Worm (Caenorhabditis elegans) whole organism, late embryonic: ENCODE measurements around the gene duo-1.

ENCODE experiments used
- C38D4.7 ChIP-seq: fragments of 200-800 bp; sonication (Bioruptor generic); optimal IDR thresholded peaks from 2 replicates; lab custom pipeline; 2018; ENCODE audit warnings: mild to moderate bottlenecking, missing genetic modification characterization, moderate library complexity, missing compliant biosample characterization
- K02D7.2 ChIP-seq: sonication (generic microtip); optimal IDR thresholded peaks from 2 replicates; lab custom pipeline; 2017; ENCODE audit warnings: mild to moderate bottlenecking, missing genetic modification characterization, missing compliant biosample characterization
- K09A11.1 ChIP-seq: sonication (generic microtip); optimal IDR thresholded peaks from 2 replicates; lab custom pipeline; 2017; ENCODE audit warnings: antibody characterized with exemption, mild to moderate bottlenecking, missing genetic modification characterization, missing compliant biosample characterization; ENCODE audit not compliant: insufficient read depth
- T23F11.4 ChIP-seq: fragments of 200-800 bp; sonication (Bioruptor generic); optimal IDR thresholded peaks from 2 replicates; lab custom pipeline; 2018; ENCODE audit warnings: mild to moderate bottlenecking, missing genetic modification characterization, missing compliant biosample characterization
- ahr-1 ChIP-seq: sonication (generic microtip); optimal IDR thresholded peaks from 2 replicates; lab custom pipeline; 2016; ENCODE audit warnings: missing genetic modification characterization, missing compliant biosample characterization
- ceh-19 ChIP-seq: fragments of 200-800 bp; sonication (Bioruptor generic); optimal IDR thresholded peaks from 2 replicates; lab custom pipeline; 2018; ENCODE audit warnings: mild to moderate bottlenecking, missing genetic modification characterization, missing compliant biosample characterization
- ceh-2 ChIP-seq: sonication (generic microtip); optimal IDR thresholded peaks from 2 replicates; lab custom pipeline; 2016; ENCODE audit warnings: missing genotype, missing genetic modification characterization, missing compliant biosample characterization
- ceh-24 ChIP-seq: sonication (generic microtip); optimal IDR thresholded peaks from 2 replicates; lab custom pipeline; 2016; ENCODE audit warnings: mild to moderate bottlenecking, missing genetic modification characterization, missing compliant biosample characterization
- ceh-34 ChIP-seq: sonication (generic microtip); optimal IDR thresholded peaks from 2 replicates; lab custom pipeline; 2016; ENCODE audit warnings: mild to moderate bottlenecking, missing genetic modification characterization, missing compliant biosample characterization
- ceh-48 ChIP-seq: sonication (generic microtip); optimal IDR thresholded peaks from 2 replicates; lab custom pipeline; 2016; ENCODE audit warnings: missing genetic modification characterization, inconsistent platforms, missing compliant biosample characterization
- ceh-6 ChIP-seq: fragments of 200-800 bp; sonication (Bioruptor generic); optimal IDR thresholded peaks from 2 replicates; lab custom pipeline; 2018; ENCODE audit warnings: mild to moderate bottlenecking, missing genetic modification characterization, missing compliant biosample characterization
- ceh-9 ChIP-seq: sonication (generic microtip); optimal IDR thresholded peaks from 2 replicates; lab custom pipeline; 2016; ENCODE audit warnings: mild to moderate bottlenecking, missing genetic modification characterization, inconsistent platforms, missing compliant biosample characterization
- che-1 ChIP-seq: sonication (generic microtip); optimal IDR thresholded peaks from 2 replicates; lab custom pipeline; 2016; ENCODE audit warnings: mild to moderate bottlenecking, missing genetic modification characterization, missing compliant biosample characterization
- dmd-4 ChIP-seq: sonication (generic microtip); optimal IDR thresholded peaks from 2 replicates; lab custom pipeline; 2016; ENCODE audit warnings: borderline replicate concordance, missing genetic modification characterization, missing compliant biosample characterization
- elt-2 ChIP-seq: sonication (generic microtip); optimal IDR thresholded peaks from 2 replicates; lab custom pipeline; 2016; ENCODE audit warnings: missing genetic modification reagents, missing genetic modification characterization, missing compliant biosample characterization
- elt-4 ChIP-seq: sonication (generic microtip); optimal IDR thresholded peaks from 2 replicates; lab custom pipeline; 2016; ENCODE audit warnings: missing genetic modification characterization, missing compliant biosample characterization
- ets-4 ChIP-seq: sonication (generic microtip); optimal IDR thresholded peaks from 2 replicates; lab custom pipeline; 2016; ENCODE audit warnings: missing genetic modification characterization, missing compliant biosample characterization
- eyg-1 ChIP-seq: sonication (generic microtip); optimal IDR thresholded peaks from 2 replicates; lab custom pipeline; 2016; ENCODE audit warnings: missing genotype, missing genetic modification characterization, missing compliant biosample characterization
- gmeb-2 ChIP-seq: sonication (generic microtip); optimal IDR thresholded peaks from 2 replicates; lab custom pipeline; 2016; ENCODE audit warnings: missing genetic modification characterization, inconsistent platforms, missing compliant biosample characterization
- hlh-13 ChIP-seq: fragments of 200-800 bp; sonication (Bioruptor generic); optimal IDR thresholded peaks from 2 replicates; lab custom pipeline; 2018; ENCODE audit warnings: mild to moderate bottlenecking, missing genetic modification characterization, missing compliant biosample characterization
- hlh-6 ChIP-seq: sonication (generic microtip); optimal IDR thresholded peaks from 2 replicates; lab custom pipeline; 2016; ENCODE audit warnings: missing genotype, missing genetic modification characterization, missing compliant biosample characterization
- lim-6 ChIP-seq: sonication (generic microtip); optimal IDR thresholded peaks from 2 replicates; lab custom pipeline; 2016; ENCODE audit warnings: missing genetic modification characterization, missing compliant biosample characterization
- lin-11 ChIP-seq: fragments of 200-800 bp; sonication (Bioruptor generic); optimal IDR thresholded peaks from 2 replicates; lab custom pipeline; 2018; ENCODE audit warnings: mild to moderate bottlenecking, missing genetic modification characterization, missing compliant biosample characterization
- madf-2 ChIP-seq: sonication (generic microtip); optimal IDR thresholded peaks from 2 replicates; lab custom pipeline; 2017; ENCODE audit warnings: missing genetic modification characterization, missing compliant biosample characterization
- mec-3 ChIP-seq: sonication (generic microtip); optimal IDR thresholded peaks from 2 replicates; lab custom pipeline; 2016; ENCODE audit warnings: borderline replicate concordance, missing genetic modification characterization, missing compliant biosample characterization
- nfya-1 ChIP-seq: sonication (generic microtip); optimal IDR thresholded peaks from 2 replicates; lab custom pipeline; 2017; ENCODE audit warnings: missing genetic modification characterization, mild to moderate bottlenecking, missing compliant biosample characterization, antibody characterized with exemption, moderate library complexity
- nhr-232 ChIP-seq: sonication (generic microtip); optimal IDR thresholded peaks from 2 replicates; lab custom pipeline; 2016; ENCODE audit warnings: missing genetic modification characterization, missing compliant biosample characterization
- npax-4 ChIP-seq: sonication (generic microtip); optimal IDR thresholded peaks from 2 replicates; lab custom pipeline; 2016; ENCODE audit warnings: missing genetic modification characterization, missing compliant biosample characterization
- odd-2 ChIP-seq: sonication (generic microtip); optimal IDR thresholded peaks from 2 replicates; lab custom pipeline; 2017; ENCODE audit warnings: antibody characterized with exemption, mild to moderate bottlenecking, missing genetic modification characterization, missing compliant biosample characterization
- pag-3 ChIP-seq: sonication (generic microtip); optimal IDR thresholded peaks from 2 replicates; lab custom pipeline; 2016; ENCODE audit warnings: missing compliant biosample characterization, missing genetic modification characterization, borderline replicate concordance
- pat-9 ChIP-seq: fragments of 200-800 bp; sonication (Bioruptor generic); optimal IDR thresholded peaks from 2 replicates; lab custom pipeline; 2018; ENCODE audit warnings: mild to moderate bottlenecking, missing genetic modification characterization, moderate library complexity, missing compliant biosample characterization
- pha-2 ChIP-seq: sonication (generic microtip); optimal IDR thresholded peaks from 2 replicates; lab custom pipeline; 2017; ENCODE audit warnings: mild to moderate bottlenecking, missing genetic modification characterization, missing compliant biosample characterization
- pha-4 ChIP-seq: fragments of 150-350 bp; optimal IDR thresholded peaks from 2 replicates; lab custom pipeline; 2018; ENCODE audit warnings: missing biosample characterization, missing genetic modification reagents, missing genetic modification characterization
- pqm-1 ChIP-seq: sonication (generic microtip); optimal IDR thresholded peaks from 2 replicates; lab custom pipeline; 2016; ENCODE audit warnings: missing genetic modification characterization, missing compliant biosample characterization
- pros-1 ChIP-seq: fragments of 150-350 bp; optimal IDR thresholded peaks from 2 replicates; lab custom pipeline; 2014; ENCODE audit warnings: missing biosample characterization, missing genetic modification reagents, missing genetic modification characterization
- rnt-1 ChIP-seq: sonication (generic microtip); optimal IDR thresholded peaks from 2 replicates; lab custom pipeline; 2016; ENCODE audit warnings: missing genetic modification characterization, missing compliant biosample characterization
- sdc-2 ChIP-seq: sonication (generic microtip); optimal IDR thresholded peaks from 2 replicates; lab custom pipeline; 2016; ENCODE audit warnings: missing genotype, missing genetic modification characterization, missing compliant biosample characterization
- sox-4 ChIP-seq: sonication (generic microtip); optimal IDR thresholded peaks from 2 replicates; lab custom pipeline; 2017; ENCODE audit warnings: mild to moderate bottlenecking, missing genetic modification characterization, inconsistent platforms, missing compliant biosample characterization
- tbx-2 ChIP-seq: sonication (generic microtip); optimal IDR thresholded peaks from 2 replicates; lab custom pipeline; 2016; ENCODE audit warnings: missing genetic modification characterization, missing compliant biosample characterization
- tbx-7 ChIP-seq: sonication (generic microtip); optimal IDR thresholded peaks from 2 replicates; lab custom pipeline; 2016; ENCODE audit warnings: missing genotype, missing genetic modification characterization, missing compliant biosample characterization
- ttx-3 ChIP-seq: sonication (generic microtip); optimal IDR thresholded peaks from 2 replicates; lab custom pipeline; 2016; ENCODE audit warnings: missing genetic modification reagents, missing genetic modification characterization, missing compliant biosample characterization
- unc-3 ChIP-seq, 2 experiments: fragments of 200-800 bp in 1 of 2; sonication (Bioruptor generic) in 1 of 2; sonication (generic microtip) in 1 of 2; conservative IDR thresholded peaks in 1 of 2; optimal IDR thresholded peaks in 1 of 2; 2 replicates each; pipeline versions ENCODE4 v1.3.6 to Lab custom; 2016 to 2022; ENCODE audit warnings: missing compliant biosample characterization in 2 of 2, missing genetic modification characterization in 2 of 2, missing genetic modification reagents in 1 of 2
- unc-42 ChIP-seq: sonication (generic microtip); optimal IDR thresholded peaks from 2 replicates; lab custom pipeline; 2016; ENCODE audit warnings: missing genotype, missing genetic modification characterization, missing compliant biosample characterization
- zip-5 ChIP-seq: sonication (generic microtip); optimal IDR thresholded peaks from 2 replicates; lab custom pipeline; 2016; ENCODE audit warnings: missing genetic modification characterization, missing compliant biosample characterization
- ztf-16 ChIP-seq: sonication (generic microtip); optimal IDR thresholded peaks from 2 replicates; lab custom pipeline; 2017; ENCODE audit warnings: missing genetic modification characterization, missing compliant biosample characterization

The duo-1 gene

DNA sequence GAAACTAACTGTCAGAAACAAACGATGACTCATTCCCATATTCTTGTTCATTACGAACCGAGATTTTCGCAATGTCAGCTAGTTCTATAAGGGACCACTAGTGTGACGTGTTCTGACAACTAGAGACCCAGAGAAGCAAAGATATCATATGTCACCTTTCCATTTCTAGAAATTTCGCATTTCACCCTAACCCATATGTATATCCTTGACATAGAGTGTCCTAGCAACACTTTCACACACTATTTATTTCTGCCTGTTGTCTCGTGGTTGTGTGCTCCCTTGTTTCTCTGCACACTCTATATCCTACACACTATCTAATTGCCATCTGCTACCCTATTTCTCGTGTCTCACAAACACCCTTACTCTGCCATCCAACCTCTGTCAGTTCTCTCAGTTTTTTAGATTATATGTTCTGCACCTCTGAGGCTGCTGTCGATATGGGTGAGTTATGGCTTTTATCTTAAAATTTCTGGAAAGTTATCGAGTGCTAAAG is 5.5 kb upstream of the duo-1 start, which contains the start of the genes F38B7.17 and F38B7.3 (continued):
- TF ChIP-seq ceh-9 (tag; lab: Kevin White, UChicago) (no peak), ceh-19 (GFP tag; lab: Kevin White, UChicago) (peak; percentile 39), K09A11.1 (tag; lab: Kevin White, UChicago) (no peak), ahr-1 (no peak), elt-4 (no peak), ttx-3 (tag; lab: Kevin White, UChicago) (no peak), ets-4 (no peak), mec-3 (tag; lab: Kevin White, UChicago) (no peak), pha-2 (tag; lab: Kevin White, UChicago) (no peak), nfya-1 (tag; lab: Kevin White, UChicago) (peak; percentile 58), pat-9 (tag; lab: Kevin White, UChicago) (no peak), pqm-1 (tag; lab: Kevin White, UChicago) (no peak), odd-2 (no peak), npax-4 (tag; lab: Kevin White, UChicago) (no peak), tbx-2 (tag; lab: Kevin White, UChicago) (peak; percentile 51), gmeb-2 (tag; lab: Kevin White, UChicago) (no peak), madf-2 (tag; lab: Kevin White, UChicago) (no peak), elt-2 (tag; lab: Kevin White, UChicago) (peak; percentile 71), pros-1 (tag; lab: Kevin White, UChicago) (no peak), che-1 (tag; lab: Kevin White, UChicago) (no peak), sox-4 (no peak), sdc-2 (tag; lab: Kevin White, UChicago) (no peak), unc-42 (tag; lab: Kevin White, UChicago) (no peak), unc-3 (GFP tag; conservative IDR thresholded peaks at IDR 0.05; lab: Robert Waterston, UW) (no peak), unc-3 (tag; optimal IDR thresholded peaks at IDR 0.05; lab: Kevin White, UChicago) (no peak), rnt-1 (tag; lab: Kevin White, UChicago) (no peak), K02D7.2 (tag; lab: Kevin White, UChicago) (no peak), tbx-7 (tag; lab: Kevin White, UChicago) (no peak), hlh-13 (GFP tag; lab: Kevin White, UChicago) (no peak), C38D4.7 (GFP tag; lab: Kevin White, UChicago) (no peak), T23F11.4 (GFP tag; lab: Kevin White, UChicago) (no peak), hlh-6 (tag; lab: Kevin White, UChicago) (no peak), lim-6 (tag; lab: Kevin White, UChicago) (no peak), zip-5 (tag; lab: Kevin White, UChicago) (no peak), lin-11 (tag; lab: Kevin White, UChicago) (no peak), pag-3 (no peak), ztf-16 (tag; lab: Kevin White, UChicago) (no peak), dmd-4 (tag; lab: Kevin White, UChicago) (no peak), ceh-48 (tag; lab: Kevin White, UChicago) (no peak), nhr-232 (no peak), ceh-6 (GFP tag; lab: Kevin White, UChicago) (no peak), ceh-2 (tag; lab: Kevin White, UChicago) (no peak), pha-4 (tag; lab: Kevin White, UChicago) (no peak), ceh-24 (tag; lab: Kevin White, UChicago) (no peak), ceh-34 (peak; percentile 42), eyg-1 (tag; lab: Kevin White, UChicago) (no peak)
- TF ChIP-seq, all 69 proteins: peak for 11
